Worm (Caenorhabditis elegans): Measurements from ENCODE around the gene ltah-1.2.
A peak's percentile ranks its signal among the peaks of the same experiment; 100 is the strongest.

Gene ltah-1.2

ce11 chrIV:3648634-3649240, 35.9 kb upstream of the ltah-1.2 start, which contains the start of gene CC8.2:
Gene CC8.2 (minus strand): TSS chrIV:3648684.
- no peak for TF ChIP-seq eor-1 (tag; optimal IDR thresholded peaks at IDR 0.05)
- TF ChIP-seq ceh-9 (tag; optimal IDR thresholded peaks at IDR 0.05): no peak
- no peak for TF ChIP-seq nhr-12 (tag; optimal IDR thresholded peaks at IDR 0.05)
- TF ChIP-seq nhr-23 (tag; optimal IDR thresholded peaks at IDR 0.05): peak; percentile 65
- no peak for TF ChIP-seq nhr-76 (tag; optimal IDR thresholded peaks at IDR 0.05)
- no peak for TF ChIP-seq snpc-4 (tag; optimal IDR thresholded peaks at IDR 0.05)
- TF ChIP-seq lsy-12 (tag; optimal IDR thresholded peaks at IDR 0.05): peak; percentile 32
- TF ChIP-seq lin-15B (tag; optimal IDR thresholded peaks at IDR 0.05): no peak
- TF ChIP-seq jun-1 (tag; optimal IDR thresholded peaks at IDR 0.05): no peak
- no peak for TF ChIP-seq mdl-1 (tag; optimal IDR thresholded peaks at IDR 0.05)
- no peak for TF ChIP-seq egl-27 (tag; optimal IDR thresholded peaks at IDR 0.05)
- no peak for TF ChIP-seq nhr-77 (tag; optimal IDR thresholded peaks at IDR 0.05)
- TF ChIP-seq elt-1 (tag; optimal IDR thresholded peaks at IDR 0.05): no peak
- TF ChIP-seq mml-1 (tag; optimal IDR thresholded peaks at IDR 0.05): no peak
- no peak for TF ChIP-seq R02D3.7 (tag; optimal IDR thresholded peaks at IDR 0.05)
- no peak for TF ChIP-seq sea-2 (GFP tag; optimal IDR thresholded peaks at IDR 0.05)
- no peak for TF ChIP-seq ceh-82 (tag; optimal IDR thresholded peaks at IDR 0.05)
- TF ChIP-seq fos-1 (tag; optimal IDR thresholded peaks at IDR 0.05): no peak
- TF ChIP-seq fkh-10 (GFP tag; optimal IDR thresholded peaks at IDR 0.05): no peak
- TF ChIP-seq hmg-11 (tag; optimal IDR thresholded peaks at IDR 0.05): no peak
- no peak for TF ChIP-seq skn-1 (tag; optimal IDR thresholded peaks at IDR 0.05)
- peak; percentile 15 for TF ChIP-seq pha-4 (tag; optimal IDR thresholded peaks at IDR 0.05)
- TF ChIP-seq elt-2 (tag; optimal IDR thresholded peaks at IDR 0.05): no peak
- TF ChIP-seq nhr-237 (tag; optimal IDR thresholded peaks at IDR 0.05): no peak
- TF ChIP-seq ZK546.5 (tag; optimal IDR thresholded peaks at IDR 0.05): no peak
- no peak for TF ChIP-seq unc-39 (tag; optimal IDR thresholded peaks at IDR 0.05)
- no peak for TF ChIP-seq daf-12 (tag; optimal IDR thresholded peaks at IDR 0.05)
- no peak for TF ChIP-seq ztf-11 (tag; optimal IDR thresholded peaks at IDR 0.05)
- peak; percentile 18 for TF ChIP-seq nhr-25 (tag; optimal IDR thresholded peaks at IDR 0.05)
- no peak for TF ChIP-seq egl-5 (tag; optimal IDR thresholded peaks at IDR 0.05)
- TF ChIP-seq ztf-4 (tag; optimal IDR thresholded peaks at IDR 0.05): no peak
- TF ChIP-seq fkh-2 (tag; optimal IDR thresholded peaks at IDR 0.05): no peak
- no peak for TF ChIP-seq ceh-16 (tag; optimal IDR thresholded peaks at IDR 0.05)
- TF ChIP-seq nhr-67 (tag; optimal IDR thresholded peaks at IDR 0.05): no peak
- no peak for TF ChIP-seq nhr-28 (tag; optimal IDR thresholded peaks at IDR 0.05)
- TF ChIP-seq pqm-1 (tag; optimal IDR thresholded peaks at IDR 0.05): no peak
- peak in 1 of 3 experiments; percentile 63 for TF ChIP-seq elt-3 (tag; optimal IDR thresholded peaks at IDR 0.05)
- no peak for TF ChIP-seq tbx-2 (tag; optimal IDR thresholded peaks at IDR 0.05)
- TF ChIP-seq nhr-43 (tag; optimal IDR thresholded peaks at IDR 0.05; ENCODE audit: poor library complexity, severe bottlenecking): peak; percentile 84
- TF ChIP-seq ceh-28 (tag; optimal IDR thresholded peaks at IDR 0.05): no peak
- no peak for TF ChIP-seq lin-39 (tag; optimal IDR thresholded peaks at IDR 0.05)
- TF ChIP-seq ama-1 (optimal IDR thresholded peaks at IDR 0.05): peak; percentile 47
- no peak for TF ChIP-seq zag-1 (tag; optimal IDR thresholded peaks at IDR 0.05)
- TF ChIP-seq aly-2 (tag; optimal IDR thresholded peaks at IDR 0.05): no peak
- no peak for TF ChIP-seq unc-62 (GFP tag; optimal IDR thresholded peaks at IDR 0.05)
- TF ChIP-seq nfya-1 (tag; optimal IDR thresholded peaks at IDR 0.05; ENCODE audit: insufficient read depth): peak; percentile 44
- TF ChIP-seq nhr-11 (tag; optimal IDR thresholded peaks at IDR 0.05): no peak
